Worm (Caenorhabditis elegans) whole organism, L2 larva: ENCODE results near the gene Y43B11AR.1.

ENCODE experiments used
- F13H6.1 ChIP-seq: sonication (generic microtip); optimal IDR thresholded peaks from 2 replicates; lab custom pipeline; 2016; ENCODE audit warnings: missing genetic modification characterization, missing compliant biosample characterization
- R02D3.7 ChIP-seq: fragments of 150-350 bp; optimal IDR thresholded peaks from 2 replicates; lab custom pipeline; 2014; ENCODE audit warnings: missing biosample characterization, missing genetic modification characterization
- Y55F3AM.14 ChIP-seq: fragments of 200-800 bp; sonication (Bioruptor generic); optimal IDR thresholded peaks from 2 replicates; lab custom pipeline; 2018; ENCODE audit warnings: mild to moderate bottlenecking, missing genetic modification characterization, missing compliant biosample characterization
- ZK546.5 ChIP-seq: sonication (generic microtip); optimal IDR thresholded peaks from 2 replicates; lab custom pipeline; 2017; ENCODE audit warnings: missing biosample characterization, missing genetic modification characterization
- alr-1 ChIP-seq: fragments of 150-350 bp; optimal IDR thresholded peaks from 2 replicates; lab custom pipeline; 2014; ENCODE audit warnings: missing biosample characterization, missing genetic modification characterization
- aly-2 ChIP-seq: fragments of 150-350 bp; optimal IDR thresholded peaks from 2 replicates; lab custom pipeline; 2014; ENCODE audit warnings: missing biosample characterization, missing genetic modification characterization
- ama-1 ChIP-seq: fragments of 150-350 bp; optimal IDR thresholded peaks from 2 replicates; lab custom pipeline; 2018; ENCODE audit warnings: inconsistent platforms
- blmp-1 ChIP-seq: sonication (generic microtip); optimal IDR thresholded peaks from 2 replicates; lab custom pipeline; 2017; ENCODE audit warnings: missing genetic modification characterization, mild to moderate bottlenecking, missing compliant biosample characterization, antibody characterized with exemption, moderate library complexity; ENCODE audit not compliant: insufficient read depth
- ceh-16 ChIP-seq: fragments of 150-350 bp; optimal IDR thresholded peaks from 2 replicates; lab custom pipeline; 2014; ENCODE audit warnings: missing biosample characterization, missing genetic modification characterization
- ceh-82 ChIP-seq: fragments of 150-350 bp; optimal IDR thresholded peaks from 2 replicates; lab custom pipeline; 2014; ENCODE audit warnings: missing biosample characterization, missing genetic modification characterization
- crh-2 ChIP-seq: sonication (generic microtip); optimal IDR thresholded peaks from 2 replicates; lab custom pipeline; 2017; ENCODE audit warnings: missing biosample characterization, missing genetic modification characterization
- dmd-4 ChIP-seq: sonication (generic microtip); optimal IDR thresholded peaks from 2 replicates; lab custom pipeline; 2017; ENCODE audit warnings: missing biosample characterization, missing genetic modification characterization
- egl-27 ChIP-seq: sonication (generic microtip); optimal IDR thresholded peaks from 3 replicates; lab custom pipeline; 2017; ENCODE audit warnings: missing biosample characterization, missing genetic modification reagents, missing genetic modification characterization
- elt-1 ChIP-seq: fragments of 150-350 bp; optimal IDR thresholded peaks from 2 replicates; lab custom pipeline; 2014; ENCODE audit warnings: missing biosample characterization, missing genetic modification characterization
- elt-3 ChIP-seq: sonication (generic microtip); optimal IDR thresholded peaks from 2 replicates; lab custom pipeline; 2017; ENCODE audit warnings: missing biosample characterization, missing genetic modification characterization
- fos-1 ChIP-seq: fragments of 150-350 bp; optimal IDR thresholded peaks from 2 replicates; lab custom pipeline; 2014; ENCODE audit warnings: missing biosample characterization, missing genetic modification characterization
- gmeb-1 ChIP-seq: fragments of 150-350 bp; optimal IDR thresholded peaks from 2 replicates; lab custom pipeline; 2014; ENCODE audit warnings: missing biosample characterization, missing genetic modification characterization
- lin-39 ChIP-seq: fragments of 150-350 bp; optimal IDR thresholded peaks from 2 replicates; lab custom pipeline; 2014; ENCODE audit warnings: missing biosample characterization, missing genetic modification reagents, missing genetic modification characterization
- lsy-2 ChIP-seq, 2 experiments: fragments of 150-350 bp in 1 of 2; sonication (generic microtip) in 1 of 2; optimal IDR thresholded peaks; 2 replicates each; lab custom pipeline; 2014 to 2017; ENCODE audit warnings: missing biosample characterization in 2 of 2, missing genetic modification characterization in 2 of 2
- mab-5 ChIP-seq: fragments of 150-350 bp; optimal IDR thresholded peaks from 2 replicates; lab custom pipeline; 2014; ENCODE audit warnings: missing biosample characterization, missing genetic modification characterization
- mdl-1 ChIP-seq, 2 experiments: fragments of 150-350 bp in 1 of 2; sonication (generic microtip) in 1 of 2; optimal IDR thresholded peaks; 2 replicates each; lab custom pipeline; 2017; ENCODE audit warnings: missing biosample characterization in 2 of 2, missing genetic modification characterization in 2 of 2
- nhr-10 ChIP-seq: sonication (generic microtip); optimal IDR thresholded peaks from 2 replicates; lab custom pipeline; 2017; ENCODE audit warnings: missing biosample characterization, missing genetic modification characterization
- nhr-11 ChIP-seq: fragments of 150-350 bp; optimal IDR thresholded peaks from 2 replicates; lab custom pipeline; 2014; ENCODE audit warnings: missing biosample characterization, missing genetic modification characterization
- nhr-12 ChIP-seq: fragments of 150-350 bp; optimal IDR thresholded peaks from 2 replicates; lab custom pipeline; 2014; ENCODE audit warnings: missing biosample characterization, missing genetic modification characterization
- nhr-129 ChIP-seq: fragments of 150-350 bp; optimal IDR thresholded peaks from 2 replicates; lab custom pipeline; 2014; ENCODE audit warnings: missing biosample characterization, missing genetic modification characterization
- nhr-21 ChIP-seq: fragments of 150-350 bp; optimal IDR thresholded peaks from 2 replicates; lab custom pipeline; 2014; ENCODE audit warnings: missing biosample characterization, missing genetic modification characterization
- nhr-23 ChIP-seq: fragments of 150-350 bp; optimal IDR thresholded peaks from 2 replicates; lab custom pipeline; 2014; ENCODE audit warnings: missing biosample characterization, missing genetic modification reagents, missing genetic modification characterization
- nhr-237 ChIP-seq: fragments of 150-350 bp; optimal IDR thresholded peaks from 2 replicates; lab custom pipeline; 2014; ENCODE audit warnings: missing biosample characterization, missing genetic modification characterization
- nhr-25 ChIP-seq: fragments of 150-350 bp; sonication (generic microtip); optimal IDR thresholded peaks from 3 replicates; lab custom pipeline; 2014; ENCODE audit warnings: missing biosample characterization, missing genetic modification characterization
- nhr-6 ChIP-seq: fragments of 150-350 bp; optimal IDR thresholded peaks from 2 replicates; lab custom pipeline; 2014; ENCODE audit warnings: missing biosample characterization, missing genetic modification characterization
- nhr-77 ChIP-seq: fragments of 150-350 bp; optimal IDR thresholded peaks from 2 replicates; lab custom pipeline; 2014; ENCODE audit warnings: missing biosample characterization, missing genetic modification characterization
- peb-1 ChIP-seq: fragments of 150-350 bp; optimal IDR thresholded peaks from 2 replicates; lab custom pipeline; 2014; ENCODE audit warnings: missing biosample characterization, missing genetic modification characterization
- sem-4 ChIP-seq: fragments of 150-350 bp; optimal IDR thresholded peaks from 2 replicates; lab custom pipeline; 2014; ENCODE audit warnings: missing biosample characterization, missing genetic modification reagents, missing genetic modification characterization
- skn-1 ChIP-seq: sonication (generic microtip); optimal IDR thresholded peaks from 2 replicates; lab custom pipeline; 2017; ENCODE audit warnings: missing biosample characterization, missing genetic modification characterization
- sma-3 ChIP-seq: sonication (generic microtip); optimal IDR thresholded peaks from 2 replicates; lab custom pipeline; 2016; ENCODE audit warnings: missing genetic modification reagents, missing genetic modification characterization, missing compliant biosample characterization
- sma-9 ChIP-seq, 2 experiments: fragments of 150-350 bp in 1 of 2; sonication (generic microtip) in 1 of 2; optimal IDR thresholded peaks; 2 replicates each; lab custom pipeline; 2014 to 2016; ENCODE audit warnings: missing genetic modification characterization in 2 of 2, mild to moderate bottlenecking in 1 of 2, missing biosample characterization in 1 of 2, missing compliant biosample characterization in 1 of 2, missing genetic modification reagents in 1 of 2, moderate library complexity in 1 of 2
- snpc-4 ChIP-seq: fragments of 150-350 bp; optimal IDR thresholded peaks from 2 replicates; lab custom pipeline; 2014; ENCODE audit warnings: missing biosample characterization, missing genetic modification characterization
- unc-39 ChIP-seq: fragments of 150-350 bp; optimal IDR thresholded peaks from 2 replicates; lab custom pipeline; 2014; ENCODE audit warnings: missing biosample characterization, missing genetic modification characterization
- unc-55 ChIP-seq: fragments of 150-350 bp; sonication (generic microtip); optimal IDR thresholded peaks from 3 replicates; lab custom pipeline; 2014; ENCODE audit warnings: missing biosample characterization, missing genetic modification reagents, missing genetic modification characterization
- unc-62 ChIP-seq: fragments of 150-350 bp; optimal IDR thresholded peaks from 2 replicates; lab custom pipeline; 2014; ENCODE audit warnings: missing biosample characterization, missing genetic modification reagents, missing genetic modification characterization
- zag-1 ChIP-seq: fragments of 150-350 bp; optimal IDR thresholded peaks from 2 replicates; lab custom pipeline; 2014; ENCODE audit warnings: missing biosample characterization, missing genetic modification characterization
- ztf-1 ChIP-seq: fragments of 200-800 bp; sonication (Bioruptor generic); conservative IDR thresholded peaks from 2 replicates; pipeline ENCODE4 v1.3.6; 2022; ENCODE audit warnings: missing genetic modification characterization, missing compliant biosample characterization
- ztf-11 ChIP-seq: sonication (generic microtip); optimal IDR thresholded peaks from 2 replicates; lab custom pipeline; 2017; ENCODE audit warnings: missing biosample characterization, missing genetic modification characterization
- ztf-4 ChIP-seq: fragments of 150-350 bp; optimal IDR thresholded peaks from 2 replicates; lab custom pipeline; 2014; ENCODE audit warnings: missing biosample characterization, missing genetic modification characterization

Y43B11AR.1 gene

DNA sequence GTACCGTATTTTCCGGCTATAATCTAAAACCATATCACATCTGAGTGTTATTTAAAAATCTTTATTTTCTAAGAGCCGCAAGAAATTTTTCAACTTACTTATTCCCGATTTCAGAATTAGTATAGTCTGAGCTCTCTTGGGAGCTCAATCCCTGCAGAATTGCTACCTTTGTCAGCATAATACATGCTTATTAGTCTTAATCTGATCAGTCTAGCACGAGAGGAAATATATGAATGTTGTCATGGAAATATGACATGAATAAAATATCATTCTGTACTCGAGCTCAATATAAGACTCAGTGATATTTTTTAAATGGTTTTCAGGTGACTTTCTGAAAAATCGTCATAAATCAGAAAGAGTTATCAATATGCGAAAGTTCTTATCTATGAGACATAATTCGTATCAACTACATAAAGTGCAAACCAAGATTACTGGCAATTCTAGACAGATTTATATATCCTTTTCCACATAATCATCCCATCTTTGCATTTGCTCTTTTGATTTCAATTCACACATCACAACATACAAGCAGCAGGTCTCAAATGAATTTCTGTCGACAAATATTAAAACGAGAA, 35.9 kb upstream of the Y43B11AR.1 start:
- TF ChIP-seq lsy-2 (tag; optimal IDR thresholded peaks at IDR 0.05; lab: Kevin White, UChicago) (peak in 1 of 2 experiments; percentile 46), fos-1 (peak; percentile 60), dmd-4 (tag; lab: Kevin White, UChicago) (no peak), sma-9 (GFP tag; optimal IDR thresholded peaks at IDR 0.05; lab: Kevin White, UChicago) (peak; percentile 22), sma-9 (tag; optimal IDR thresholded peaks at IDR 0.05; lab: Kevin White, UChicago) (no peak), skn-1 (tag; lab: Kevin White, UChicago) (peak; percentile 70), unc-55 (GFP tag; lab: Kevin White, UChicago) (no peak)

DNA sequence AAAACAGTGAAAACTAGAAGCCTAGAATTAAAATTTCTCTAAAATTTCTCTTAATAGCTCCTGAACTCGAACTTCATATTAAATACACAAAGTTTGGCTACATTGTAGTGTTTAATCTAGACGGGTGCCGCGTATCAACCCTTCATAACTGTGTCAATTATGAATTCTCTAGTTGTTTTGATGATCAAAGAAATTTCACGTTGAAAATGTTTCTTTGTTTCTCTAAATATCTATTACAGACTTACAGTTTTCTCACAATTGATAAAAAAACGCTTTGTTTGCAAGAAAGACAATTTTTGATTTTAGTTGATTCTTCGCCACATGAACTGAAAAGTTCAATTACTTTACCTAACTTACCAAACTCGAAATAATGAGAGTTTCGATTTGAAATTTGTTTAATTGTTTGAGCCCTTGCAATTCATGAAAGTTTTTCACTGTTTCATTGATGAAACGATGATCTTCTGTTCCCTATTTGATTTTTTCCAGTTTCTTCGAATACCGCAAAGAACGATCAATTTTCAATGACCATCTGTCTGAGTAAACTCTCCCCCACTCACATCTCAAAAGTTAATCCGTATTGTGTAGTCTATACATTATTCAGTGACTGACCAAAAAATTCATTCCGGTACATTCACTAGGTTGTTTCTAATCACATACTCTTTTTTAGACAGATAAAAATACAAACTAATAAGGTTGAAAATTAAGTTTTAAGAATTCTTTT, 34.5 kb upstream of the Y43B11AR.1 start:
- TF ChIP-seq ztf-1 = no peak
- TF ChIP-seq ceh-82 (tag; lab: Kevin White, UChicago) = no peak
- no peak for TF ChIP-seq peb-1
- no peak for TF ChIP-seq ZK546.5 (tag; lab: Kevin White, UChicago)
- no peak for TF ChIP-seq sem-4 (tag; lab: Kevin White, UChicago)
- TF ChIP-seq ama-1 (lab: Kevin White, UChicago) = no peak
- TF ChIP-seq unc-62 (GFP tag; lab: Kevin White, UChicago) = no peak
- no peak for TF ChIP-seq nhr-12 (tag; lab: Kevin White, UChicago)
- TF ChIP-seq nhr-129 (tag; lab: Kevin White, UChicago) = peak; percentile 27
- no peak for TF ChIP-seq nhr-11
- no peak for TF ChIP-seq unc-55 (GFP tag; lab: Kevin White, UChicago)
- TF ChIP-seq F13H6.1 = no peak
- TF ChIP-seq mdl-1 (tag; optimal IDR thresholded peaks at IDR 0.05; lab: Kevin White, UChicago) = no peak
- TF ChIP-seq fos-1 = peak; percentile 10
- peak; percentile 27 for TF ChIP-seq nhr-21
- TF ChIP-seq elt-3 (tag; lab: Kevin White, UChicago) = no peak
- TF ChIP-seq lsy-2 (tag; optimal IDR thresholded peaks at IDR 0.05; lab: Kevin White, UChicago) = peak in 1 of 2 experiments; percentile 43
- TF ChIP-seq nhr-23 (tag; lab: Kevin White, UChicago) = no peak
- TF ChIP-seq zag-1 (tag; lab: Kevin White, UChicago) = no peak
- no peak for TF ChIP-seq ztf-4 (tag; lab: Kevin White, UChicago)
- no peak for TF ChIP-seq nhr-25
- no peak for TF ChIP-seq nhr-237 (tag; lab: Kevin White, UChicago)
- TF ChIP-seq aly-2 (tag; lab: Kevin White, UChicago) = no peak
- TF ChIP-seq gmeb-1 (tag; lab: Kevin White, UChicago) = no peak
- no peak for TF ChIP-seq blmp-1
- no peak for TF ChIP-seq snpc-4 (tag; lab: Kevin White, UChicago)
- TF ChIP-seq skn-1 (tag; lab: Kevin White, UChicago) = no peak
- no peak for TF ChIP-seq R02D3.7
- TF ChIP-seq crh-2 = no peak
- no peak for TF ChIP-seq nhr-77 (tag; lab: Kevin White, UChicago)
- TF ChIP-seq mab-5 (tag; lab: Kevin White, UChicago) = no peak
- no peak for TF ChIP-seq sma-3
- TF ChIP-seq egl-27 (tag; lab: Kevin White, UChicago) = no peak
- TF ChIP-seq sma-9 (GFP tag; optimal IDR thresholded peaks at IDR 0.05; lab: Kevin White, UChicago) = peak; percentile 40
- no peak for TF ChIP-seq sma-9 (tag; optimal IDR thresholded peaks at IDR 0.05; lab: Kevin White, UChicago)
- no peak for TF ChIP-seq ztf-11 (tag; lab: Kevin White, UChicago)
- TF ChIP-seq Y55F3AM.14 = no peak
- TF ChIP-seq lin-39 = no peak
- TF ChIP-seq unc-39 (tag; lab: Kevin White, UChicago) = no peak
- TF ChIP-seq elt-1 (tag; lab: Kevin White, UChicago) = no peak
- no peak for TF ChIP-seq alr-1
- TF ChIP-seq nhr-6 = peak; percentile 19
- TF ChIP-seq ceh-16 (tag; lab: Kevin White, UChicago) = no peak
- TF ChIP-seq nhr-10 = no peak
